Fruit fly (Drosophila melanogaster) whole organism, wandering third instar larva: ENCODE results near the gene dnk.

ENCODE experiments used
- CG32264 ChIP-seq: fragments of 200-800 bp; sonication (Bioruptor generic); optimal IDR thresholded peaks from 2 replicates; lab custom pipeline; 2016; ENCODE audit warnings: missing biosample characterization, missing genetic modification characterization
- CG9705 ChIP-seq: fragments of 200-800 bp; sonication (Bioruptor generic); optimal IDR thresholded peaks from 2 replicates; lab custom pipeline; 2018; ENCODE audit warnings: missing biosample characterization, mild to moderate bottlenecking, missing genetic modification characterization
- Dif ChIP-seq: fragments of 200-275, 200-300 bp; sonication (Bioruptor generic); optimal IDR thresholded peaks from 2 replicates; lab custom pipeline; 2018; ENCODE audit warnings: missing biosample characterization, missing genetic modification characterization; ENCODE audit not compliant: partially characterized antibody
- GATAd ChIP-seq: sonication (Bioruptor generic); optimal IDR thresholded peaks from 2 replicates; lab custom pipeline; 2016; ENCODE audit warnings: missing biosample characterization, missing genetic modification characterization
- HLH106 ChIP-seq: fragments of 200-800 bp; optimal IDR thresholded peaks from 3 replicates; lab custom pipeline; 2019; ENCODE audit warnings: missing biosample characterization, mild to moderate bottlenecking, missing genetic modification characterization, moderate library complexity
- Hnf4 ChIP-seq: fragments of 200-800 bp; sonication (Bioruptor generic); optimal IDR thresholded peaks from 2 replicates; lab custom pipeline; 2016; ENCODE audit warnings: missing biosample characterization, mild to moderate bottlenecking, missing genetic modification characterization
- Hr78 ChIP-seq: fragments of >200 bp; optimal IDR thresholded peaks from 2 replicates; lab custom pipeline; 2017; ENCODE audit warnings: missing biosample characterization, missing genetic modification characterization
- Hr83 ChIP-seq: fragments of 200-300 bp; sonication (Bioruptor generic); optimal IDR thresholded peaks from 2 replicates; lab custom pipeline; 2016; ENCODE audit warnings: missing biosample characterization, mild to moderate bottlenecking, missing genetic modification characterization, moderate library complexity; ENCODE audit not compliant: poor library complexity, severe bottlenecking
- Jra ChIP-seq: sonication (Bioruptor generic); optimal IDR thresholded peaks from 2 replicates; lab custom pipeline; 2016; ENCODE audit warnings: missing biosample characterization, missing genetic modification characterization
- Mio ChIP-seq: sonication (Bioruptor generic); optimal IDR thresholded peaks from 2 replicates; lab custom pipeline; 2016; ENCODE audit warnings: missing biosample characterization, missing genetic modification characterization
- Myc ChIP-seq: fragments of >200 bp; optimal IDR thresholded peaks from 2 replicates; lab custom pipeline; 2017
- N ChIP-seq: fragments of >200 bp; optimal IDR thresholded peaks from 2 replicates; lab custom pipeline; 2018; ENCODE audit warnings: missing biosample characterization, missing external identifiers, missing genetic modification characterization
- OdsH ChIP-seq: fragments of 200-800 bp; sonication (Bioruptor generic); optimal IDR thresholded peaks from 2 replicates; lab custom pipeline; 2016; ENCODE audit warnings: missing biosample characterization, mild to moderate bottlenecking, missing genetic modification characterization
- Rel ChIP-seq, 2 experiments: fragments of 200-800 bp; sonication (Bioruptor generic) in 1 of 2; optimal IDR thresholded peaks; 2 replicates in 1 of 2; 3 replicates in 1 of 2; lab custom pipeline; 2016 to 2019; ENCODE audit warnings: mild to moderate bottlenecking in 2 of 2, missing biosample characterization in 2 of 2, missing genetic modification characterization in 2 of 2, moderate library complexity in 1 of 2
- Vsx2 ChIP-seq: fragments of 200-300, 225-300 bp; sonication (Bioruptor generic); optimal IDR thresholded peaks from 2 replicates; lab custom pipeline; 2018; ENCODE audit warnings: missing biosample characterization, missing genetic modification characterization; ENCODE audit not compliant: partially characterized antibody
- brk ChIP-seq: fragments of 200-800 bp; sonication (Bioruptor generic); optimal IDR thresholded peaks from 2 replicates; lab custom pipeline; 2016; ENCODE audit warnings: missing biosample characterization, mild to moderate bottlenecking, missing genetic modification characterization
- dl ChIP-seq, 2 experiments: fragments of 175-275, 200-275 bp in 1 of 2; fragments of 200-275 bp in 1 of 2; sonication (Bioruptor generic); optimal IDR thresholded peaks; lab custom pipeline; 2018; ENCODE audit warnings: mild to moderate bottlenecking in 2 of 2, missing biosample characterization in 2 of 2, missing genetic modification characterization in 2 of 2, moderate library complexity in 2 of 2; ENCODE audit not compliant: partially characterized antibody in 2 of 2, insufficient read depth in 1 of 2
- dsf ChIP-seq: sonication (Bioruptor generic); optimal IDR thresholded peaks from 2 replicates; lab custom pipeline; 2016; ENCODE audit warnings: missing biosample characterization, missing genetic modification characterization, borderline replicate concordance
- ey ChIP-seq: fragments of 200-800 bp; sonication (Bioruptor generic); optimal IDR thresholded peaks from 2 replicates; lab custom pipeline; 2016; ENCODE audit warnings: missing biosample characterization, missing genetic modification characterization
- foxo ChIP-seq, 2 experiments: fragments of 200-800 bp; sonication (Bioruptor generic); optimal IDR thresholded peaks; 2 replicates in 1 of 2; 3 replicates in 1 of 2; lab custom pipeline; 2016 to 2017; ENCODE audit warnings: missing biosample characterization in 2 of 2, missing genetic modification characterization in 2 of 2
- fru ChIP-seq: fragments of 200-800 bp; sonication (Bioruptor generic); optimal IDR thresholded peaks from 3 replicates; lab custom pipeline; 2016; ENCODE audit warnings: missing biosample characterization, mild to moderate bottlenecking, missing genetic modification characterization
- h ChIP-seq: fragments of 200-800 bp; sonication (Bioruptor generic); optimal IDR thresholded peaks from 3 replicates; lab custom pipeline; 2016; ENCODE audit warnings: missing biosample characterization, mild to moderate bottlenecking, missing genetic modification characterization
- jim ChIP-seq: fragments of 175-275, 200-325 bp; sonication (Bioruptor generic); optimal IDR thresholded peaks from 2 replicates; lab custom pipeline; 2016; ENCODE audit warnings: missing biosample characterization, mild to moderate bottlenecking, missing genetic modification characterization
- lola ChIP-seq: fragments of >200 bp; optimal IDR thresholded peaks from 2 replicates; lab custom pipeline; 2017; ENCODE audit warnings: missing biosample characterization, missing genetic modification characterization
- pan ChIP-seq: fragments of >200 bp; optimal IDR thresholded peaks from 2 replicates; lab custom pipeline; 2017
- psq ChIP-seq: fragments of 200-800 bp; sonication (Bioruptor generic); optimal IDR thresholded peaks from 3 replicates; lab custom pipeline; 2017; ENCODE audit warnings: missing biosample characterization, mild to moderate bottlenecking, missing genetic modification characterization, moderate library complexity
- rgr ChIP-seq: fragments of 200-800 bp; sonication (Bioruptor generic); optimal IDR thresholded peaks from 3 replicates; lab custom pipeline; 2016; ENCODE audit warnings: missing biosample characterization, mild to moderate bottlenecking, missing genetic modification characterization
- sage ChIP-seq: fragments of 200-800 bp; sonication (Bioruptor generic); optimal IDR thresholded peaks from 2 replicates; lab custom pipeline; 2016; ENCODE audit warnings: missing biosample characterization, mild to moderate bottlenecking, missing genetic modification characterization
- tai ChIP-seq: sonication (Bioruptor generic); optimal IDR thresholded peaks from 2 replicates; lab custom pipeline; 2016; ENCODE audit warnings: missing biosample characterization, missing genetic modification characterization
- usp ChIP-seq: fragments of >200 bp; optimal IDR thresholded peaks from 2 replicates; lab custom pipeline; 2017; ENCODE audit warnings: missing biosample characterization, missing genetic modification characterization
- woc ChIP-seq: sonication (Bioruptor generic); optimal IDR thresholded peaks from 2 replicates; lab custom pipeline; 2016; ENCODE audit warnings: missing biosample characterization, mild to moderate bottlenecking, missing genetic modification characterization

dnk gene

dm6 chr3R:18999906-19000451 lies 19.2 kb downstream of the dnk start:
- TF ChIP-seq CG32264 (GFP tag; lab: Kevin White, UChicago) (no peak), lola (GFP tag; lab: Kevin White, UChicago) (no peak), psq (GFP tag; lab: Kevin White, UChicago) (no peak), rgr (GFP tag; lab: Kevin White, UChicago) (no peak), dl (GFP tag; optimal IDR thresholded peaks at IDR 0.05; lab: Kevin White, UChicago; ENCODE audit: insufficient read depth in 1 of 2, partially characterized antibody in 2 of 2) (no peak), tai (GFP tag; lab: Kevin White, UChicago) (no peak), woc (GFP tag; lab: Kevin White, UChicago) (no peak), h (GFP tag; lab: Kevin White, UChicago) (no peak), Rel (GFP tag; optimal IDR thresholded peaks at IDR 0.05; lab: Kevin White, UChicago) (no peak), Rel (tag; optimal IDR thresholded peaks at IDR 0.05; lab: Kevin White, UChicago) (no peak), fru (GFP tag; lab: Kevin White, UChicago) (no peak), Hr83 (GFP tag; lab: Kevin White, UChicago) (no peak), Hnf4 (no peak), ey (GFP tag; lab: Kevin White, UChicago) (no peak), foxo (GFP tag; optimal IDR thresholded peaks at IDR 0.05; lab: Kevin White, UChicago) (no peak), Hr78 (GFP tag; lab: Kevin White, UChicago) (no peak), dsf (GFP tag; lab: Kevin White, UChicago) (no peak), usp (GFP tag; lab: Kevin White, UChicago) (no peak)

- TF ChIP-seq N (GFP tag; lab: Kevin White, UChicago) (no peak), Rel (GFP tag; optimal IDR thresholded peaks at IDR 0.05; lab: Kevin White, UChicago) (no peak), Rel (tag; optimal IDR thresholded peaks at IDR 0.05; lab: Kevin White, UChicago) (no peak), jim (GFP tag; lab: Kevin White, UChicago) (no peak), pan (lab: Kevin White, UChicago) (no peak), sage (GFP tag; lab: Kevin White, UChicago) (no peak), CG9705 (no peak), psq (GFP tag; lab: Kevin White, UChicago) (no peak), HLH106 (tag; lab: Kevin White, UChicago) (no peak), Mio (GFP tag; lab: Kevin White, UChicago) (no peak), usp (GFP tag; lab: Kevin White, UChicago) (no peak), OdsH (no peak), foxo (GFP tag; optimal IDR thresholded peaks at IDR 0.05; lab: Kevin White, UChicago) (no peak), dl (GFP tag; optimal IDR thresholded peaks at IDR 0.05; lab: Kevin White, UChicago; ENCODE audit: insufficient read depth in 1 of 2, partially characterized antibody in 2 of 2) (no peak), Myc (lab: Kevin White, UChicago) (no peak), fru (GFP tag; lab: Kevin White, UChicago) (no peak), Vsx2 (GFP tag; lab: Kevin White, UChicago) (no peak)
Measured at dm6 chr3R:19001701-19002100, 20.9 kb downstream of the dnk start.

DNA sequence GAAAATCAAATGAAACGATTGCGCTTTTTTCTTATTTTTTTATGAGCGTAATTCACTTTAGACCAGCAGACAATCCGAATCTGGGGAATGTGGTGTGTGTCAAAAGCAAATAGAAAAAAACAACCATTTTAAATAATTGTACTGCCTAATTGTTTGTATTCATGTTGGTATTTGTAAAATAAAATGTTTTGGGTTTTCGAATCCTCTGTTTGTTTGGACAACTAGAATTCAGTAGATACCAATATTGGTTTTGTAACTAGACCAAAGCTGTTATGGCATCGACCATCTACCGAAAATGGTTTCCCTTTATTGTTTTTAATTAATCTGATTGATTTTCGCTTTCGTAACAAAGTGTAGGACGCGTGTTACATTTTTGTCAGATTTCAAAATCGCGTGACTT lies 30.1 kb downstream of the dnk start:
- TF ChIP-seq OdsH (no peak), psq (GFP tag; lab: Kevin White, UChicago) (no peak), rgr (GFP tag; lab: Kevin White, UChicago) (no peak), sage (GFP tag; lab: Kevin White, UChicago) (no peak), Jra (no peak), Hr78 (GFP tag; lab: Kevin White, UChicago) (no peak), Hr83 (GFP tag; lab: Kevin White, UChicago) (no peak), GATAd (GFP tag; lab: Kevin White, UChicago) (no peak), CG32264 (GFP tag; lab: Kevin White, UChicago) (no peak), woc (GFP tag; lab: Kevin White, UChicago) (no peak), foxo (GFP tag; optimal IDR thresholded peaks at IDR 0.05; lab: Kevin White, UChicago) (no peak), Rel (GFP tag; optimal IDR thresholded peaks at IDR 0.05; lab: Kevin White, UChicago) (no peak), Rel (tag; optimal IDR thresholded peaks at IDR 0.05; lab: Kevin White, UChicago) (no peak), h (GFP tag; lab: Kevin White, UChicago) (no peak), tai (GFP tag; lab: Kevin White, UChicago) (no peak), brk (GFP tag; lab: Kevin White, UChicago) (no peak), Dif (GFP tag; lab: Kevin White, UChicago) (no peak), Myc (lab: Kevin White, UChicago) (no peak), ey (GFP tag; lab: Kevin White, UChicago) (no peak), dl (GFP tag; optimal IDR thresholded peaks at IDR 0.05; lab: Kevin White, UChicago; ENCODE audit: insufficient read depth in 1 of 2, partially characterized antibody in 2 of 2) (no peak)
